Worm (Caenorhabditis elegans) whole organism, young adult: ENCODE results near the gene gldi-7.

Experiments
- B0019.2 ChIP-seq: fragments of 200-800 bp; sonication (Bioruptor generic); conservative IDR thresholded peaks from 2 replicates; pipeline ENCODE4 v1.3.6; 2022; ENCODE audit warnings: missing genetic modification reagents, missing genetic modification characterization, missing compliant biosample characterization
- B0336.3 ChIP-seq: fragments of 200-800 bp; sonication (Bioruptor generic); IDR thresholded peaks from 2 replicates; pipeline ENCODE4 v1.3.6; 2022; ENCODE audit warnings: missing genetic modification characterization, missing compliant biosample characterization
- D2030.7 ChIP-seq: fragments of 200-800 bp; sonication (Bioruptor generic); IDR thresholded peaks from 2 replicates; pipeline ENCODE4 v1.3.6; 2022; ENCODE audit warnings: missing genetic modification reagents, missing genetic modification characterization, missing compliant biosample characterization
- F23B12.7 ChIP-seq: sonication (generic microtip); optimal IDR thresholded peaks from 2 replicates; lab custom pipeline; 2017; ENCODE audit warnings: missing genetic modification characterization, mild to moderate bottlenecking, missing compliant biosample characterization, antibody characterized with exemption, moderate library complexity; ENCODE audit not compliant: insufficient read depth
- F39B2.1 ChIP-seq: fragments of 200-800 bp; sonication (Bioruptor generic); IDR thresholded peaks from 2 replicates; pipeline ENCODE4 v1.3.6; 2022; ENCODE audit warnings: missing genetic modification reagents, missing genetic modification characterization, missing compliant biosample characterization
- F57A8.1 ChIP-seq: fragments of 200-800 bp; sonication (Bioruptor generic); optimal IDR thresholded peaks from 2 replicates; lab custom pipeline; 2018; ENCODE audit warnings: mild to moderate bottlenecking, missing genetic modification characterization, moderate library complexity, missing compliant biosample characterization
- F57C9.4 ChIP-seq: sonication (generic microtip); optimal IDR thresholded peaks from 2 replicates; lab custom pipeline; 2017; ENCODE audit warnings: mild to moderate bottlenecking, missing genetic modification characterization, missing compliant biosample characterization
- K12H6.12 ChIP-seq: fragments of 200-800 bp; sonication (Bioruptor generic); optimal IDR thresholded peaks from 2 replicates; lab custom pipeline; 2018; ENCODE audit warnings: mild to moderate bottlenecking, missing genetic modification characterization, missing compliant biosample characterization
- T07F8.4 ChIP-seq: sonication (generic microtip); optimal IDR thresholded peaks from 2 replicates; lab custom pipeline; 2016; ENCODE audit warnings: mild to moderate bottlenecking, missing genetic modification characterization, moderate library complexity, missing compliant biosample characterization
- Y53F4B.3 ChIP-seq: fragments of 200-800 bp; sonication (Bioruptor generic); IDR thresholded peaks from 2 replicates; pipeline ENCODE4 v1.3.6; 2022; ENCODE audit warnings: missing genetic modification reagents, missing genetic modification characterization, missing compliant biosample characterization
- Y53G8AR.9 ChIP-seq: fragments of 200-800 bp; sonication (Bioruptor generic); conservative IDR thresholded peaks from 2 replicates; pipeline ENCODE4 v1.3.6; 2022; ENCODE audit warnings: missing genetic modification reagents, missing genetic modification characterization, missing compliant biosample characterization
- Y56A3A.18 ChIP-seq: fragments of 200-800 bp; sonication (Bioruptor generic); IDR thresholded peaks from 2 replicates; pipeline ENCODE4 v1.3.6; 2022; ENCODE audit warnings: missing genetic modification reagents, missing genetic modification characterization, missing compliant biosample characterization
- athp-1 ChIP-seq: sonication (generic microtip); optimal IDR thresholded peaks from 2 replicates; lab custom pipeline; 2017; ENCODE audit warnings: mild to moderate bottlenecking, missing genetic modification characterization, missing compliant biosample characterization
- attf-6 ChIP-seq: fragments of 200-800 bp; sonication (Bioruptor generic); IDR thresholded peaks from 2 replicates; pipeline ENCODE4 v1.3.6; 2022; ENCODE audit warnings: missing genetic modification reagents, missing genetic modification characterization, missing compliant biosample characterization
- bed-1 ChIP-seq: fragments of 200-800 bp; sonication (Bioruptor generic); IDR thresholded peaks from 2 replicates; pipeline ENCODE4 v1.3.6; 2022; ENCODE audit warnings: missing genetic modification reagents, missing genetic modification characterization, missing compliant biosample characterization
- cebp-2 ChIP-seq: fragments of 200-800 bp; sonication (Bioruptor generic); IDR thresholded peaks from 2 replicates; pipeline ENCODE4 v1.3.6; 2022; ENCODE audit warnings: missing genetic modification characterization, missing compliant biosample characterization
- ceh-100 ChIP-seq: fragments of 200-800 bp; sonication (Bioruptor generic); IDR thresholded peaks from 2 replicates; pipeline ENCODE4 v1.3.6; 2022; ENCODE audit warnings: missing genetic modification reagents, missing genetic modification characterization, missing compliant biosample characterization
- ceh-58 ChIP-seq: fragments of 200-800 bp; sonication (Bioruptor generic); IDR thresholded peaks from 2 replicates; pipeline ENCODE4 v1.3.6; 2022; ENCODE audit warnings: missing genetic modification characterization, missing compliant biosample characterization
- ceh-91 ChIP-seq: fragments of 200-800 bp; sonication (Bioruptor generic); IDR thresholded peaks from 2 replicates; pipeline ENCODE4 v1.3.6; 2022; ENCODE audit warnings: missing genetic modification reagents, missing genetic modification characterization, missing compliant biosample characterization
- chd-7 ChIP-seq: sonication (generic microtip); optimal IDR thresholded peaks from 2 replicates; lab custom pipeline; 2016; ENCODE audit warnings: mild to moderate bottlenecking, missing genetic modification characterization, moderate library complexity, missing compliant biosample characterization
- die-1 ChIP-seq: sonication (generic microtip); optimal IDR thresholded peaks from 2 replicates; lab custom pipeline; 2016; ENCODE audit warnings: missing genotype, mild to moderate bottlenecking, missing genetic modification characterization, missing compliant biosample characterization
- dox-1 ChIP-seq: fragments of 200-800 bp; sonication (Bioruptor generic); IDR thresholded peaks from 2 replicates; pipeline ENCODE4 v1.3.6; 2022; ENCODE audit warnings: missing genetic modification reagents, missing genetic modification characterization, missing compliant biosample characterization
- dpff-1 ChIP-seq: sonication (generic microtip); optimal IDR thresholded peaks from 2 replicates; lab custom pipeline; 2017; ENCODE audit warnings: mild to moderate bottlenecking, missing genetic modification characterization, missing compliant biosample characterization
- egl-18 ChIP-seq: fragments of 200-800 bp; sonication (Bioruptor generic); IDR thresholded peaks from 2 replicates; pipeline ENCODE4 v1.3.6; 2022; ENCODE audit warnings: missing genetic modification reagents, missing genetic modification characterization, missing compliant biosample characterization
- egrh-3 ChIP-seq: fragments of 200-800 bp; sonication (Bioruptor generic); IDR thresholded peaks from 2 replicates; pipeline ENCODE4 v1.3.6; 2022; ENCODE audit warnings: missing genetic modification reagents, missing genetic modification characterization, missing compliant biosample characterization
- ets-4 ChIP-seq: fragments of 200-800 bp; sonication (Bioruptor generic); optimal IDR thresholded peaks from 2 replicates; lab custom pipeline; 2018; ENCODE audit warnings: mild to moderate bottlenecking, missing genetic modification characterization, missing compliant biosample characterization
- let-607 ChIP-seq, 2 experiments: fragments of 200-800 bp in 1 of 2; sonication (Bioruptor generic) in 1 of 2; sonication (generic microtip) in 1 of 2; optimal IDR thresholded peaks; 2 replicates each; lab custom pipeline; 2016 to 2018; ENCODE audit warnings: mild to moderate bottlenecking in 2 of 2, missing compliant biosample characterization in 2 of 2, missing genetic modification characterization in 2 of 2, moderate library complexity in 2 of 2, missing genotype in 1 of 2
- madf-6 ChIP-seq: fragments of 200-800 bp; sonication (Bioruptor generic); IDR thresholded peaks from 2 replicates; pipeline ENCODE4 v1.3.6; 2022; ENCODE audit warnings: missing genetic modification reagents, missing genetic modification characterization, missing compliant biosample characterization
- mel-28 ChIP-seq: sonication (generic microtip); optimal IDR thresholded peaks from 2 replicates; lab custom pipeline; 2016; ENCODE audit warnings: borderline replicate concordance, mild to moderate bottlenecking, missing genetic modification characterization, missing compliant biosample characterization
- mxl-1 ChIP-seq: sonication (generic microtip); optimal IDR thresholded peaks from 2 replicates; lab custom pipeline; 2016; ENCODE audit warnings: missing genetic modification characterization, missing compliant biosample characterization
- nhr-179 ChIP-seq: sonication (generic microtip); optimal IDR thresholded peaks from 2 replicates; lab custom pipeline; 2016; ENCODE audit warnings: mild to moderate bottlenecking, missing genetic modification characterization, missing compliant biosample characterization
- nhr-80 ChIP-seq: sonication (generic microtip); optimal IDR thresholded peaks from 2 replicates; lab custom pipeline; 2016; ENCODE audit warnings: missing genetic modification characterization, missing compliant biosample characterization
- nhr-90 ChIP-seq: sonication (generic microtip); optimal IDR thresholded peaks from 2 replicates; lab custom pipeline; 2016; ENCODE audit warnings: missing genotype, mild to moderate bottlenecking, missing genetic modification characterization, missing compliant biosample characterization
- pha-4 ChIP-seq: fragments of 150-350 bp; sonication (generic microtip); optimal IDR thresholded peaks from 2 replicates; lab custom pipeline; 2014; ENCODE audit warnings: missing biosample characterization, missing genetic modification reagents, missing genetic modification characterization
- rec-8 ChIP-seq, 2 experiments: sonication (generic microtip); optimal IDR thresholded peaks; 2 replicates each; lab custom pipeline; 2016; ENCODE audit warnings: mild to moderate bottlenecking in 2 of 2, missing genetic modification characterization in 2 of 2, missing genetic modification reagents in 2 of 2, missing genotype in 2 of 2, missing biosample characterization in 1 of 2, missing compliant biosample characterization in 1 of 2, moderate library complexity in 1 of 2
- rpc-1 ChIP-seq, 2 experiments: fragments of 150-350 bp in 1 of 2; sonication (generic microtip) in 1 of 2; optimal IDR thresholded peaks; 2 replicates each; lab custom pipeline; 2014 to 2018; ENCODE audit warnings: missing biosample characterization in 1 of 2, missing genetic modification characterization in 1 of 2, missing genetic modification reagents in 1 of 2, missing genotype in 1 of 2
- sea-2 ChIP-seq: fragments of 200-800 bp; sonication (Bioruptor generic); IDR thresholded peaks from 2 replicates; pipeline ENCODE4 v1.3.6; 2022; ENCODE audit warnings: missing genetic modification characterization, missing compliant biosample characterization
- snpc-1.1 ChIP-seq: sonication (generic microtip); optimal IDR thresholded peaks from 2 replicates; lab custom pipeline; 2017; ENCODE audit warnings: missing genetic modification characterization, mild to moderate bottlenecking, missing compliant biosample characterization, antibody characterized with exemption, moderate library complexity, missing genotype, missing genetic modification reagents; ENCODE audit not compliant: insufficient read depth
- somi-1 ChIP-seq: fragments of 200-800 bp; sonication (Bioruptor generic); optimal IDR thresholded peaks from 2 replicates; lab custom pipeline; 2018; ENCODE audit warnings: mild to moderate bottlenecking, missing genetic modification characterization, missing compliant biosample characterization
- sptf-2 ChIP-seq: fragments of 200-800 bp; sonication (Bioruptor generic); optimal IDR thresholded peaks from 2 replicates; lab custom pipeline; 2018; ENCODE audit warnings: mild to moderate bottlenecking, missing genetic modification characterization, missing compliant biosample characterization
- tbx-9 ChIP-seq: sonication (generic microtip); optimal IDR thresholded peaks from 2 replicates; lab custom pipeline; 2016; ENCODE audit warnings: borderline replicate concordance, missing genetic modification characterization, inconsistent platforms, missing compliant biosample characterization
- unc-130 ChIP-seq: sonication (generic microtip); optimal IDR thresholded peaks from 2 replicates; lab custom pipeline; 2016; ENCODE audit warnings: missing genetic modification reagents, missing genetic modification characterization, missing compliant biosample characterization
- zim-3 ChIP-seq: sonication (generic microtip); optimal IDR thresholded peaks from 2 replicates; lab custom pipeline; 2017; ENCODE audit warnings: mild to moderate bottlenecking, missing genetic modification characterization, moderate library complexity, missing compliant biosample characterization
- ztf-22 ChIP-seq: fragments of 200-800 bp; sonication (Bioruptor generic); optimal IDR thresholded peaks from 2 replicates; lab custom pipeline; 2018; ENCODE audit warnings: mild to moderate bottlenecking, missing genetic modification characterization, moderate library complexity, missing compliant biosample characterization
- ztf-6 ChIP-seq: fragments of 200-800 bp; sonication (Bioruptor generic); IDR thresholded peaks from 2 replicates; pipeline ENCODE4 v1.3.6; 2022; ENCODE audit warnings: missing genetic modification reagents, missing genetic modification characterization, missing compliant biosample characterization

Gene gldi-7

DNA sequence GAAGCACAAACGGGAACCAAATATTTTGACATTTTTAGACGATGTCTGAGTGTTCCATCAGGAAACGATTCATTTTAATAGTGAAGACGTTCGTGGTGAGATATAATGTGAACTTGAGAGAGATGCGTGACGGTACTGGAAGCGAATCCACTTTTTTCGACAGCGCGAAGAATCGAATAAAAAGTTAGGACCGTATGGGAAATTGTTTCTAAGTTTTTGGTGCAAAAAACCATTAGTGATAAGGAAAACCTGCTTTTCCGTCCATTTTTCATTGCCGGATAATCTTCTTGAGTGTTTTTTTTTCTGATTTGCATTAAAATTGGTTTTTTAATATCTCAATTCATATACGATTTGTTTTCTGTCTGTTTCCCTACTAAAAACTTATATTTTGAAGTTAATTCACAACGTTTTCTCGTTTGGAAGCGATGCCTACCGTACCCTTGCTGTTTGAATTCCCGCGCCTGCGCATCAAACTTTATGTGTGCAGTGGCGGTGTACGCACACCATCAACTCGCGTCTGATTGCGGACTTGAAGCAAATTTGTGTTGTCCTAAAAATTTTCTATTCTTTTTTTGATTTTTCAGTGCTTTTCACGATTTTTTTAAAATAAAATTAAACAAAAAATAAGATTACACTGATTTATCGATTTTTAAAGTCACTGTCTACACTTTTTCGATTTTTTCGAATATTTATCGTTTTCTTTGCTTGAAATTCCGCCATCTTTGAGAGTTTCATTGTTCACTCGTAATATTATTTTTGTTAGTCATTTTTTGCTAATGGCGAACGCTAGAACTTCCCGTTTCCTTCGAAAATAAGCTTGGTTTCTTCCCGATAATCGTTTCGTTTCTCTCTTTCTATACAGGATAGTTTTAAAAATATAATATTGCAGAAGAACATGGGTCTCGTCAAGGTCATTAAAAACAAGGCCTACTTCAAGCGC is 38.3 kb upstream of the gldi-7 start, which contains the start of the genes col-38 and rpl-5 (continued):
- TF ChIP-seq snpc-1.1 (tag; lab: Kevin White, UChicago) = peak; percentile 69
- TF ChIP-seq die-1 = no peak
- no peak for TF ChIP-seq T07F8.4 (tag; lab: Kevin White, UChicago)
- no peak for TF ChIP-seq rec-8 (tag; optimal IDR thresholded peaks at IDR 0.05; lab: Kevin White, UChicago)
- TF ChIP-seq let-607 (tag; optimal IDR thresholded peaks at IDR 0.05; lab: Kevin White, UChicago) = peak; percentile 69 to 83
- TF ChIP-seq Y53F4B.3 (GFP tag; lab: Robert Waterston, UW) = no peak
- peak; percentile 56 for TF ChIP-seq athp-1 (tag; lab: Kevin White, UChicago)
- TF ChIP-seq nhr-90 (tag; lab: Kevin White, UChicago) = peak; percentile 31
- peak; percentile 48; the same call in 1 of the 2 replicates for TF ChIP-seq ceh-100 (GFP tag; lab: Robert Waterston, UW)
- no peak for TF ChIP-seq tbx-9 (tag; lab: Kevin White, UChicago)
- no peak for TF ChIP-seq zim-3
- TF ChIP-seq sptf-2 = no peak
- TF ChIP-seq ztf-22 (GFP tag; lab: Kevin White, UChicago) = no peak
- TF ChIP-seq B0019.2 (GFP tag; lab: Robert Waterston, UW) = 0 out of 2 replicates have a peak, but pooled peaks have one; percentile 27
- peak; percentile 80 for TF ChIP-seq madf-6
- no peak for TF ChIP-seq rpc-1 (optimal IDR thresholded peaks at IDR 0.05; lab: Kevin White, UChicago)
- TF ChIP-seq rpc-1 (tag; optimal IDR thresholded peaks at IDR 0.05; lab: Kevin White, UChicago) = no peak
- no peak for TF ChIP-seq cebp-2 (GFP tag; lab: Robert Waterston, UW)
- TF ChIP-seq K12H6.12 = peak; percentile 64
- no peak for TF ChIP-seq dpff-1 (tag; lab: Kevin White, UChicago)
- peak; percentile 52 for TF ChIP-seq nhr-80
- TF ChIP-seq Y53G8AR.9 (GFP tag; lab: Robert Waterston, UW) = no peak
- peak; percentile 96 for TF ChIP-seq F23B12.7 (tag; lab: Kevin White, UChicago)
- TF ChIP-seq unc-130 (GFP tag; lab: Kevin White, UChicago) = peak; percentile 16
- TF ChIP-seq nhr-179 (tag; lab: Kevin White, UChicago) = no peak
- TF ChIP-seq egrh-3 (GFP tag; lab: Robert Waterston, UW) = no peak
- no peak for TF ChIP-seq mel-28
- TF ChIP-seq F57C9.4 = no peak
- no peak for TF ChIP-seq Y56A3A.18 (GFP tag; lab: Robert Waterston, UW)
- no peak for TF ChIP-seq mxl-1 (tag; lab: Kevin White, UChicago)
- TF ChIP-seq ceh-58 (GFP tag; lab: Robert Waterston, UW) = no peak
- peak; percentile 72 for TF ChIP-seq ceh-91
- no peak for TF ChIP-seq ztf-6 (GFP tag; lab: Robert Waterston, UW)
- no peak for TF ChIP-seq ets-4 (GFP tag; lab: Kevin White, UChicago)
- peak; percentile 65 for TF ChIP-seq B0336.3 (GFP tag; lab: Robert Waterston, UW)
- TF ChIP-seq D2030.7 (GFP tag; lab: Robert Waterston, UW) = peak; percentile 71
- no peak for TF ChIP-seq chd-7 (tag; lab: Kevin White, UChicago)
- TF ChIP-seq bed-1 (GFP tag; lab: Robert Waterston, UW) = no peak
- TF ChIP-seq sea-2 (GFP tag; lab: Robert Waterston, UW) = no peak
- TF ChIP-seq attf-6 (GFP tag; lab: Robert Waterston, UW) = no peak
- TF ChIP-seq F39B2.1 (GFP tag; lab: Robert Waterston, UW) = no peak
- TF ChIP-seq dox-1 (GFP tag; lab: Robert Waterston, UW) = peak; percentile 83
- TF ChIP-seq egl-18 (GFP tag; lab: Robert Waterston, UW) = no peak
- no peak for TF ChIP-seq F57A8.1 (GFP tag; lab: Kevin White, UChicago)
- TF ChIP-seq pha-4 = peak; percentile 57
- TF ChIP-seq somi-1 (GFP tag; lab: Kevin White, UChicago) = no peak
